Worm (Caenorhabditis elegans) whole organism, young adult: ENCODE data around the gene C49A9.3.
A peak's percentile ranks its signal among the peaks of the same experiment; 100 is the strongest.

Experiments
- F23B12.7 ChIP-seq: sonication (generic microtip); optimal IDR thresholded peaks from 2 replicates; lab custom pipeline; 2017; ENCODE audit warnings: missing genetic modification characterization, mild to moderate bottlenecking, missing compliant biosample characterization, antibody characterized with exemption, moderate library complexity; ENCODE audit not compliant: insufficient read depth
- F52B5.7 ChIP-seq: sonication (generic microtip); optimal IDR thresholded peaks from 2 replicates; lab custom pipeline; 2016; ENCODE audit warnings: mild to moderate bottlenecking, missing genetic modification characterization, missing compliant biosample characterization
- F55B11.4 ChIP-seq: sonication (generic microtip); optimal IDR thresholded peaks from 2 replicates; lab custom pipeline; 2016; ENCODE audit warnings: missing compliant biosample characterization, missing genetic modification characterization, borderline replicate concordance; ENCODE audit not compliant: insufficient read depth
- Y53F4B.3 ChIP-seq: fragments of 200-800 bp; sonication (Bioruptor generic); IDR thresholded peaks from 2 replicates; pipeline ENCODE4 v1.3.6; 2022; ENCODE audit warnings: missing genetic modification reagents, missing genetic modification characterization, missing compliant biosample characterization
- Y53G8AR.9 ChIP-seq: fragments of 200-800 bp; sonication (Bioruptor generic); conservative IDR thresholded peaks from 2 replicates; pipeline ENCODE4 v1.3.6; 2022; ENCODE audit warnings: missing genetic modification reagents, missing genetic modification characterization, missing compliant biosample characterization
- Y79H2A.3 ChIP-seq: fragments of 200-800 bp; sonication (Bioruptor generic); conservative IDR thresholded peaks from 2 replicates; pipeline ENCODE4 v1.3.6; 2022; ENCODE audit warnings: missing genetic modification reagents, missing genetic modification characterization, missing compliant biosample characterization
- akir-1 ChIP-seq: fragments of 200-800 bp; sonication (Bioruptor generic); optimal IDR thresholded peaks from 2 replicates; lab custom pipeline; 2018; ENCODE audit warnings: mild to moderate bottlenecking, missing genetic modification characterization, moderate library complexity, missing compliant biosample characterization
- aptf-2 ChIP-seq: fragments of 200-800 bp; sonication (Bioruptor generic); conservative IDR thresholded peaks from 2 replicates; pipeline ENCODE4 v1.3.6; 2022; ENCODE audit warnings: missing genetic modification reagents, missing genetic modification characterization, missing compliant biosample characterization
- atf-7 ChIP-seq: sonication (generic microtip); optimal IDR thresholded peaks from 2 replicates; lab custom pipeline; 2017; ENCODE audit warnings: mild to moderate bottlenecking, missing genetic modification characterization, missing compliant biosample characterization
- ccch-3 ChIP-seq: fragments of 200-800 bp; sonication (Bioruptor generic); optimal IDR thresholded peaks from 2 replicates; lab custom pipeline; 2018; ENCODE audit warnings: mild to moderate bottlenecking, missing genetic modification characterization, missing compliant biosample characterization
- cebp-1 ChIP-seq, 2 experiments: fragments of 200-800 bp in 1 of 2; sonication (Bioruptor generic) in 1 of 2; sonication (generic microtip) in 1 of 2; IDR thresholded peaks in 1 of 2; optimal IDR thresholded peaks in 1 of 2; 2 replicates each; pipeline versions ENCODE4 v1.3.6 to Lab custom; 2017 to 2022; ENCODE audit warnings: missing compliant biosample characterization in 2 of 2, missing genetic modification characterization in 2 of 2, mild to moderate bottlenecking in 1 of 2, missing genetic modification reagents in 1 of 2, moderate library complexity in 1 of 2
- ceh-100 ChIP-seq: fragments of 200-800 bp; sonication (Bioruptor generic); IDR thresholded peaks from 2 replicates; pipeline ENCODE4 v1.3.6; 2022; ENCODE audit warnings: missing genetic modification reagents, missing genetic modification characterization, missing compliant biosample characterization
- ceh-91 ChIP-seq: fragments of 200-800 bp; sonication (Bioruptor generic); IDR thresholded peaks from 2 replicates; pipeline ENCODE4 v1.3.6; 2022; ENCODE audit warnings: missing genetic modification reagents, missing genetic modification characterization, missing compliant biosample characterization
- egrh-3 ChIP-seq: fragments of 200-800 bp; sonication (Bioruptor generic); IDR thresholded peaks from 2 replicates; pipeline ENCODE4 v1.3.6; 2022; ENCODE audit warnings: missing genetic modification reagents, missing genetic modification characterization, missing compliant biosample characterization
- gei-17 ChIP-seq: fragments of 200-800 bp; sonication (Bioruptor generic); optimal IDR thresholded peaks from 2 replicates; lab custom pipeline; 2018; ENCODE audit warnings: mild to moderate bottlenecking, missing genetic modification characterization, missing compliant biosample characterization
- lin-35 ChIP-seq, 3 experiments: fragments of 150-350 bp in 2 of 3; sonication (generic microtip) in 1 of 3; optimal IDR thresholded peaks; 2 replicates each; lab custom pipeline; 2014 to 2018; ENCODE audit warnings: missing biosample characterization in 3 of 3, missing genetic modification characterization in 3 of 3, missing genetic modification reagents in 3 of 3
- madf-3 ChIP-seq: fragments of 200-800 bp; sonication (Bioruptor generic); IDR thresholded peaks from 2 replicates; pipeline ENCODE4 v1.3.6; 2022; ENCODE audit warnings: missing genetic modification reagents, missing genetic modification characterization, missing compliant biosample characterization
- madf-8 ChIP-seq: fragments of 200-800 bp; sonication (Bioruptor generic); conservative IDR thresholded peaks from 2 replicates; pipeline ENCODE4 v1.3.6; 2022; ENCODE audit warnings: missing genetic modification reagents, missing genetic modification characterization, missing compliant biosample characterization
- mxl-1 ChIP-seq: sonication (generic microtip); optimal IDR thresholded peaks from 2 replicates; lab custom pipeline; 2016; ENCODE audit warnings: missing genetic modification characterization, missing compliant biosample characterization
- nfyb-1 ChIP-seq: fragments of 200-800 bp; sonication (Bioruptor generic); IDR thresholded peaks from 2 replicates; pipeline ENCODE4 v1.3.6; 2022; ENCODE audit warnings: missing genetic modification reagents, missing genetic modification characterization, missing compliant biosample characterization
- nhr-80 ChIP-seq: sonication (generic microtip); optimal IDR thresholded peaks from 2 replicates; lab custom pipeline; 2016; ENCODE audit warnings: missing genetic modification characterization, missing compliant biosample characterization
- pbrm-1 ChIP-seq: fragments of 200-800 bp; sonication (Bioruptor generic); IDR thresholded peaks from 2 replicates; pipeline ENCODE4 v1.3.6; 2022; ENCODE audit warnings: missing genetic modification reagents, missing genetic modification characterization, missing compliant biosample characterization
- tlf-1 ChIP-seq: fragments of 200-800 bp; sonication (Bioruptor generic); optimal IDR thresholded peaks from 2 replicates; lab custom pipeline; 2018; ENCODE audit warnings: mild to moderate bottlenecking, missing genetic modification characterization, missing compliant biosample characterization
- unc-130 ChIP-seq: sonication (generic microtip); optimal IDR thresholded peaks from 2 replicates; lab custom pipeline; 2016; ENCODE audit warnings: missing genetic modification reagents, missing genetic modification characterization, missing compliant biosample characterization
- zim-3 ChIP-seq: sonication (generic microtip); optimal IDR thresholded peaks from 2 replicates; lab custom pipeline; 2017; ENCODE audit warnings: mild to moderate bottlenecking, missing genetic modification characterization, moderate library complexity, missing compliant biosample characterization
- ztf-22 ChIP-seq: fragments of 200-800 bp; sonication (Bioruptor generic); optimal IDR thresholded peaks from 2 replicates; lab custom pipeline; 2018; ENCODE audit warnings: mild to moderate bottlenecking, missing genetic modification characterization, moderate library complexity, missing compliant biosample characterization

The C49A9.3 gene

DNA sequence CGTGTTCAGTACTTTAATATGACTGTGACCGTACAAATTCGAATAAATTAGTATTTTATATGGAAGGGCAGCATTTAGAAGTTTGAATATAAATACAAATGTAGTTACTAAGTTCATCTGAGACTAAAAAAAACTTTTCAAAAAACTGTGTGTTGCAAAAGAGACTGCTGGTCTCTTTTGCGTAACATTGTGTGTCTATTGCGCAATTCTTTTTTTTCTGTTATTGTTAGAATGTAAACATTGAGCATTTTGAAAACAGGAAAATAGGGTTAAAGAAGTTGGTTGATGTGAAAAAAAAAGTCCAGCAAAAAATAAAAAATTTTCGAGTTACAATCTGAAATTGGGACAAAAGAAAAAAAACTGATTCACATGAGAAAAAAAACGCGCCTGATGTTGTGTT lies 12.6 kb upstream of the C49A9.3 start:
- TF ChIP-seq nhr-80 (tag; lab: Kevin White, UChicago): no peak
- TF ChIP-seq cebp-1 (GFP tag; IDR thresholded peaks at IDR 0.05; lab: Robert Waterston, UW): no peak
- TF ChIP-seq cebp-1 (tag; optimal IDR thresholded peaks at IDR 0.05; lab: Kevin White, UChicago): peak; percentile 1

- TF ChIP-seq egrh-3 (peak; percentile 33; the same call in 1 of the 2 replicates), Y53G8AR.9 (GFP tag; lab: Robert Waterston, UW) (0 out of 2 replicates have a peak, but pooled peaks have one; percentile 16), Y53F4B.3 (GFP tag; lab: Robert Waterston, UW) (peak; percentile 96; the same call in 1 of the 2 replicates), madf-3 (GFP tag; lab: Robert Waterston, UW) (peak; percentile 70; the same call in 1 of the 2 replicates)
These were observed 11.9 kb upstream of the C49A9.3 start for ce11 chrIV:6209958-6210357.

DNA sequence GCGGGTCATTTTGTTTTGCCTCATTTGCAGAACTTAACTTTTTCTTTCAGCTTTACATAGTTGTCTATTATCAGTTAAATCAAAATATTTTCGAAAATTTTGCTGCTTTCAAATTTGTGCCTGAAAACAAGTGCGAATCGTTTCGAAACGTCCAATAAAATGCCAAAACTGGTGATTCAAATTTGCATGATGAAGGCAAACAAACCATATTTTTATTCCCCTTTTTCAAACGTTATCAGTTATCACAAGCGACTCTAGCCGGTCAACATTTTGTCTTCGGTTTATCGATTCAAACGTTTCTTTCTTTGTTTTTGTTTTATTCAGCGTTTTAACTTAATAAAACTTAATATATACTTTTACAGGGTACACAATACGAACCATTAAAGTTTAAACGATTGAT lies 11.3 kb upstream of the C49A9.3 start, which contains the start of the genes ugt-24 and C49A9.6:
Gene ugt-24, minus strand, starts transcription at position 147 of the 400 bp plus-strand sequence.
Gene C49A9.6, plus strand, starts transcription at position 363 of the 400 bp plus-strand sequence.
- TF ChIP-seq nhr-80 (tag; lab: Kevin White, UChicago) (peak; percentile 69), F55B11.4 (tag; lab: Kevin White, UChicago) (no peak), lin-35 (GFP tag; optimal IDR thresholded peaks at IDR 0.05; lab: Kevin White, UChicago) (no peak), zim-3 (no peak), cebp-1 (GFP tag; IDR thresholded peaks at IDR 0.05; lab: Robert Waterston, UW) (no peak), cebp-1 (tag; optimal IDR thresholded peaks at IDR 0.05; lab: Kevin White, UChicago) (peak; percentile 6), unc-130 (GFP tag; lab: Kevin White, UChicago) (no peak), ceh-100 (no peak), F52B5.7 (tag; lab: Kevin White, UChicago) (no peak)

ce11 chrIV:6213403-6213802 lies 8.5 kb upstream of the C49A9.3 start, which contains the start of gene C49A9.5:
TSS of gene C49A9.5 (plus strand) at chrIV:6213673.
- TF ChIP-seq nfyb-1 (GFP tag; lab: Robert Waterston, UW): no peak
- TF ChIP-seq pbrm-1 (GFP tag; lab: Robert Waterston, UW): no peak
- TF ChIP-seq, all 124 proteins: peak for 0

- peak; percentile 40 for TF ChIP-seq nhr-80 (tag; lab: Kevin White, UChicago)
- TF ChIP-seq madf-8: no peak
- TF ChIP-seq, all 124 proteins: peak for 1
These were observed 4.8 kb upstream of the C49A9.3 start, which contains the start of gene C49A9.9 for ce11 chrIV:6217066-6217465. TSS of gene C49A9.9 (plus strand) at chrIV:6217372.

- TF ChIP-seq ceh-91 (GFP tag; lab: Robert Waterston, UW): no peak
- no peak for TF ChIP-seq nfyb-1 (GFP tag; lab: Robert Waterston, UW)
- no peak for TF ChIP-seq aptf-2 (GFP tag; lab: Robert Waterston, UW)
- no peak for TF ChIP-seq F23B12.7
- no peak for TF ChIP-seq akir-1 (GFP tag; lab: Kevin White, UChicago)
- no peak for TF ChIP-seq zim-3
- no peak for TF ChIP-seq mxl-1 (tag; lab: Kevin White, UChicago)
- TF ChIP-seq tlf-1 (GFP tag; lab: Kevin White, UChicago): no peak
- no peak for TF ChIP-seq gei-17 (GFP tag; lab: Kevin White, UChicago)
- TF ChIP-seq ztf-22 (GFP tag; lab: Kevin White, UChicago): no peak
- no peak for TF ChIP-seq Y79H2A.3 (GFP tag; lab: Robert Waterston, UW)
- TF ChIP-seq atf-7 (tag; lab: Kevin White, UChicago): no peak
These were observed 4.4 kb upstream of the C49A9.3 start for ce11 chrIV:6217503-6217902.

- no peak for TF ChIP-seq ccch-3
- TF ChIP-seq nhr-80 (tag; lab: Kevin White, UChicago): peak; percentile 58
These were observed 2.5 kb upstream of the C49A9.3 start, which contains the start of gene C49A9.4 for ce11 chrIV:6219429-6219828. TSS of gene C49A9.4 (plus strand) at chrIV:6219693.
